Fruit fly (Drosophila melanogaster) whole organism, embryonic: ENCODE results near the gene CG1927.

Source experiments
- Ada2b ChIP-seq: fragments of 200-800 bp; sonication (Bioruptor generic); IDR thresholded peaks from 2 replicates; pipeline ENCODE4 v1.3.6; 2022; ENCODE audit warnings: missing biosample characterization, missing genetic modification characterization
- Antp ChIP-seq: fragments of 200-800 bp; sonication (Bioruptor generic); optimal IDR thresholded peaks from 3 replicates; lab custom pipeline; 2016; ENCODE audit warnings: missing biosample characterization, missing genetic modification characterization
- Atf3 ChIP-seq: fragments of 200-800 bp; sonication (Bioruptor generic); optimal IDR thresholded peaks from 3 replicates; lab custom pipeline; 2016; ENCODE audit warnings: missing biosample characterization, missing genetic modification characterization
- CG10366 ChIP-seq: fragments of 200-800 bp; sonication (Bioruptor generic); IDR thresholded peaks from 2 replicates; pipeline ENCODE4 v1.3.6; 2022; ENCODE audit warnings: missing biosample characterization, missing genetic modification characterization
- CG11247 ChIP-seq: fragments of 200-800 bp; sonication (Bioruptor generic); IDR thresholded peaks from 2 replicates; pipeline ENCODE4 v1.3.6; 2022; ENCODE audit warnings: missing biosample characterization, missing genetic modification characterization
- CG11560 ChIP-seq: fragments of 200-800 bp; sonication (Bioruptor generic); IDR thresholded peaks from 3 replicates; pipeline ENCODE4 v1.3.6; 2022; ENCODE audit warnings: missing biosample characterization, missing genetic modification characterization
- CG12769 ChIP-seq: fragments of 200-800 bp; sonication (Bioruptor generic); optimal IDR thresholded peaks from 2 replicates; lab custom pipeline; 2019; ENCODE audit warnings: missing biosample characterization, mild to moderate bottlenecking, missing genetic modification characterization, moderate library complexity
- CG13296 ChIP-seq: fragments of 200-800 bp; sonication (Bioruptor generic); optimal IDR thresholded peaks from 3 replicates; lab custom pipeline; 2018; ENCODE audit warnings: missing biosample characterization, mild to moderate bottlenecking, missing genetic modification characterization
- CG13624 ChIP-seq: fragments of 200-800 bp; sonication (Bioruptor generic); optimal IDR thresholded peaks from 2 replicates; lab custom pipeline; 2016; ENCODE audit warnings: missing biosample characterization, missing genetic modification characterization
- CG14014 ChIP-seq: fragments of 200-800 bp; sonication (Bioruptor generic); IDR thresholded peaks from 2 replicates; pipeline ENCODE4 v1.3.6; 2022; ENCODE audit warnings: missing biosample characterization, missing genetic modification characterization
- CG15514 ChIP-seq: fragments of 200-800 bp; sonication (Bioruptor generic); optimal IDR thresholded peaks from 3 replicates; lab custom pipeline; 2017; ENCODE audit warnings: missing biosample characterization, missing genetic modification characterization, mild to moderate bottlenecking, moderate library complexity, missing genetic modification reagents
- CG1603 ChIP-seq: fragments of 200-800 bp; sonication (Bioruptor generic); optimal IDR thresholded peaks from 2 replicates; lab custom pipeline; 2019; ENCODE audit warnings: missing biosample characterization, mild to moderate bottlenecking, missing genetic modification characterization, moderate library complexity
- CG17829 ChIP-seq: fragments of 200-800 bp; optimal IDR thresholded peaks from 2 replicates; lab custom pipeline; 2019; ENCODE audit warnings: missing biosample characterization, mild to moderate bottlenecking, missing genetic modification characterization, moderate library complexity
- CG18599 ChIP-seq: fragments of 200-800 bp; sonication (Bioruptor generic); optimal IDR thresholded peaks from 3 replicates; lab custom pipeline; 2017; ENCODE audit warnings: missing biosample characterization, missing genetic modification characterization, mild to moderate bottlenecking, moderate library complexity, missing genetic modification reagents
- CG2678 ChIP-seq: fragments of 200-800 bp; sonication (Bioruptor generic); optimal IDR thresholded peaks from 3 replicates; lab custom pipeline; 2019; ENCODE audit warnings: missing biosample characterization, mild to moderate bottlenecking, missing genetic modification characterization, moderate library complexity
- CG2712 ChIP-seq: fragments of 200-800 bp; optimal IDR thresholded peaks from 3 replicates; lab custom pipeline; 2019; ENCODE audit warnings: missing biosample characterization, mild to moderate bottlenecking, missing genetic modification characterization, moderate library complexity
- CG32772 ChIP-seq: fragments of 200-800 bp; sonication (Bioruptor generic); IDR thresholded peaks from 2 replicates; pipeline ENCODE4 v1.3.6; 2022; ENCODE audit warnings: missing biosample characterization, missing genetic modification characterization
- CG7556 ChIP-seq: fragments of 200-800 bp; sonication (Bioruptor generic); optimal IDR thresholded peaks from 2 replicates; lab custom pipeline; 2017; ENCODE audit warnings: missing biosample characterization, mild to moderate bottlenecking, missing genetic modification characterization
- CG7839 ChIP-seq: fragments of 200-800 bp; sonication (Bioruptor generic); optimal IDR thresholded peaks from 3 replicates; lab custom pipeline; 2018; ENCODE audit warnings: missing biosample characterization, mild to moderate bottlenecking, missing genetic modification characterization, moderate library complexity
- CG8290 ChIP-seq, 3 experiments: fragments of 200-800 bp; sonication (Bioruptor generic); optimal IDR thresholded peaks; 2 replicates each; lab custom pipeline; 2016 to 2019; ENCODE audit warnings: missing biosample characterization in 3 of 3, missing genetic modification characterization in 3 of 3, mild to moderate bottlenecking in 2 of 3, moderate library complexity in 1 of 3
- Dbx ChIP-seq: fragments of 200-800 bp; sonication (Bioruptor generic); IDR thresholded peaks from 3 replicates; pipeline ENCODE4 v1.3.6; 2022; ENCODE audit warnings: missing biosample characterization, missing genetic modification characterization
- Dfd ChIP-seq, 2 experiments: fragments of >200 bp; optimal IDR thresholded peaks; 2 replicates each; lab custom pipeline; 2017; ENCODE audit warnings: missing biosample characterization in 2 of 2, missing genetic modification characterization in 2 of 2
- E2f1 ChIP-seq: fragments of 200-800 bp; sonication (Bioruptor generic); IDR thresholded peaks from 2 replicates; pipeline ENCODE4 v1.3.6; 2022; ENCODE audit warnings: missing biosample characterization, missing genetic modification characterization
- Fer1 ChIP-seq: fragments of 200-800 bp; sonication (Bioruptor generic); optimal IDR thresholded peaks from 2 replicates; lab custom pipeline; 2017; ENCODE audit warnings: missing biosample characterization, mild to moderate bottlenecking, missing genetic modification characterization
- Fer3 ChIP-seq: fragments of 200-800 bp; sonication (Bioruptor generic); optimal IDR thresholded peaks from 2 replicates; lab custom pipeline; 2018; ENCODE audit warnings: missing biosample characterization, mild to moderate bottlenecking, missing genetic modification characterization, moderate library complexity
- H2.0 ChIP-seq: fragments of 200-800 bp; sonication (Bioruptor generic); IDR thresholded peaks from 2 replicates; pipeline ENCODE4 v1.3.6; 2022; ENCODE audit warnings: missing biosample characterization, missing genetic modification characterization
- Hmr ChIP-seq: fragments of 200-800 bp; sonication (Bioruptor generic); optimal IDR thresholded peaks from 3 replicates; lab custom pipeline; 2017; ENCODE audit warnings: mild to moderate bottlenecking, missing biosample characterization, missing genetic modification reagents, missing genetic modification characterization
- Hr51 ChIP-seq, 2 experiments: fragments of 200-800 bp; sonication (Bioruptor generic); optimal IDR thresholded peaks; 2 replicates in 1 of 2; 3 replicates in 1 of 2; lab custom pipeline; 2016 to 2018; ENCODE audit warnings: missing biosample characterization in 2 of 2, missing genetic modification characterization in 2 of 2, mild to moderate bottlenecking in 1 of 2, moderate library complexity in 1 of 2
- Med ChIP-seq: fragments of 200-800 bp; sonication (Bioruptor generic); peaks from one replicate; lab custom pipeline; 2016; ENCODE audit warnings: missing biosample characterization, missing genetic modification characterization, mild to moderate bottlenecking, inconsistent platforms, moderate library complexity
- Meics ChIP-seq: fragments of 200-800 bp; sonication (Bioruptor generic); optimal IDR thresholded peaks from 2 replicates; lab custom pipeline; 2017; ENCODE audit warnings: missing biosample characterization, mild to moderate bottlenecking, missing genetic modification characterization
- Nf-YC ChIP-seq: fragments of 200-800 bp; optimal IDR thresholded peaks from 3 replicates; lab custom pipeline; 2019; ENCODE audit warnings: missing biosample characterization, mild to moderate bottlenecking, missing genetic modification characterization, moderate library complexity
- Rfx ChIP-seq: fragments of 200-800 bp; sonication (Bioruptor generic); IDR thresholded peaks from 2 replicates; pipeline ENCODE4 v1.3.6; 2022; ENCODE audit warnings: missing biosample characterization, missing genetic modification characterization
- ac ChIP-seq: fragments of 200-800 bp; sonication (Bioruptor generic); optimal IDR thresholded peaks from 3 replicates; lab custom pipeline; 2017; ENCODE audit warnings: missing biosample characterization, mild to moderate bottlenecking, missing genetic modification characterization
- ap ChIP-seq: fragments of 200-800 bp; sonication (Bioruptor generic); IDR thresholded peaks from 2 replicates; pipeline ENCODE4 v1.3.6; 2022; ENCODE audit warnings: missing biosample characterization, missing genetic modification characterization
- caup ChIP-seq: fragments of 200-800 bp; sonication (Bioruptor generic); optimal IDR thresholded peaks from 3 replicates; lab custom pipeline; 2017; ENCODE audit warnings: missing biosample characterization, mild to moderate bottlenecking, missing genetic modification characterization, moderate library complexity; ENCODE audit not compliant: severe bottlenecking
- cg ChIP-seq: fragments of 200-800 bp; sonication (Bioruptor generic); optimal IDR thresholded peaks from 3 replicates; lab custom pipeline; 2019; ENCODE audit warnings: missing biosample characterization, mild to moderate bottlenecking, missing genetic modification characterization, moderate library complexity
- chif ChIP-seq, 2 experiments: fragments of 200-800 bp; sonication (Bioruptor generic); optimal IDR thresholded peaks; 3 replicates each; lab custom pipeline; 2016; ENCODE audit warnings: missing biosample characterization in 2 of 2, missing genetic modification characterization in 2 of 2
- ci ChIP-seq: fragments of 200-800 bp; sonication (Bioruptor generic); IDR thresholded peaks from 3 replicates; pipeline ENCODE4 v1.3.6; 2022; ENCODE audit warnings: missing biosample characterization, missing genetic modification characterization
- da ChIP-seq: fragments of 200-800 bp; sonication (Bioruptor generic); optimal IDR thresholded peaks from 2 replicates; lab custom pipeline; 2016; ENCODE audit warnings: missing biosample characterization, missing genetic modification characterization
- gem ChIP-seq: fragments of 200-800 bp; sonication (Bioruptor generic); optimal IDR thresholded peaks from 2 replicates; lab custom pipeline; 2019; ENCODE audit warnings: missing biosample characterization, mild to moderate bottlenecking, missing genetic modification characterization, moderate library complexity
- lilli ChIP-seq: fragments of 200-800 bp; sonication (Bioruptor generic); optimal IDR thresholded peaks from 3 replicates; lab custom pipeline; 2016; ENCODE audit warnings: missing biosample characterization, missing genetic modification characterization
- lmd ChIP-seq: fragments of 200-800 bp; sonication (Bioruptor generic); IDR thresholded peaks from 2 replicates; pipeline ENCODE4 v1.3.6; 2022; ENCODE audit warnings: missing biosample characterization, missing genetic modification characterization
- org-1 ChIP-seq: fragments of 200-800 bp; sonication (Bioruptor generic); optimal IDR thresholded peaks from 2 replicates; lab custom pipeline; 2017; ENCODE audit warnings: missing biosample characterization, missing genetic modification characterization
- row ChIP-seq: fragments of 200-800 bp; sonication (Bioruptor generic); IDR thresholded peaks from 3 replicates; pipeline ENCODE4 v1.3.6; 2022; ENCODE audit warnings: missing biosample characterization, missing genetic modification characterization
- slbo ChIP-seq: fragments of 200-800 bp; sonication (Bioruptor generic); IDR thresholded peaks from 2 replicates; pipeline ENCODE4 v1.3.6; 2022; ENCODE audit warnings: missing biosample characterization, missing genetic modification characterization
- sob ChIP-seq: fragments of 200-800 bp; sonication (Bioruptor generic); IDR thresholded peaks from 2 replicates; pipeline ENCODE4 v1.3.6; 2022; ENCODE audit warnings: missing biosample characterization, missing genetic modification characterization
- tgo ChIP-seq: fragments of 200-800 bp; sonication (Bioruptor generic); IDR thresholded peaks from 3 replicates; pipeline ENCODE4 v1.3.6; 2022; ENCODE audit warnings: missing biosample characterization, missing genetic modification characterization
- unpg ChIP-seq: fragments of 200-800 bp; sonication (Bioruptor generic); optimal IDR thresholded peaks from 3 replicates; lab custom pipeline; 2018; ENCODE audit warnings: missing biosample characterization, mild to moderate bottlenecking, missing genetic modification characterization, moderate library complexity
- usp ChIP-seq: fragments of >200 bp; optimal IDR thresholded peaks from 2 replicates; lab custom pipeline; 2017; ENCODE audit warnings: missing biosample characterization, missing genetic modification characterization
- vvl ChIP-seq: fragments of 200-800 bp; sonication (Bioruptor generic); IDR thresholded peaks from 2 replicates; pipeline ENCODE4 v1.3.6; 2022; ENCODE audit warnings: missing biosample characterization, missing genetic modification characterization

CG1927 gene

dm6 chr3L:1976760-1977159, 6.9 kb upstream of the CG1927 start (continued):
- TF ChIP-seq CG10366 (0 out of 2 replicates have a peak, but pooled peaks have one; percentile 13), Hmr (GFP tag; lab: Kevin White, UChicago) (peak; percentile 64), Med (GFP tag; lab: Kevin White, UChicago) (peak; percentile 89), Rfx (peak; percentile 46; the same call in 1 of the 2 replicates), lilli (peak; percentile 4), gem (peak; percentile 38), CG11247 (GFP tag; lab: Robert Waterston, UW) (0 out of 2 replicates have a peak, but pooled peaks have one; percentile 14), slbo (GFP tag; lab: Robert Waterston, UW) (peak; percentile 65), Dbx (GFP tag; lab: Robert Waterston, UW) (0 out of 3 replicates have a peak, but pooled peaks have one; percentile 11), ac (GFP tag; lab: Kevin White, UChicago) (no peak), org-1 (peak; percentile 12), CG32772 (no peak), CG12769 (tag; lab: Kevin White, UChicago) (peak; percentile 38), CG18599 (GFP tag; lab: Kevin White, UChicago) (peak; percentile 67), lmd (peak; percentile 56), CG13296 (GFP tag; lab: Kevin White, UChicago) (peak; percentile 6), row (peak; percentile 50; the same call in 2 of the 3 replicates), Antp (no peak), E2f1 (GFP tag; lab: Robert Waterston, UW) (0 out of 2 replicates have a peak, but pooled peaks have one; percentile 26), vvl (GFP tag; lab: Robert Waterston, UW) (peak; percentile 43; the same call in 1 of the 2 replicates), Ada2b (GFP tag; lab: Robert Waterston, UW) (peak; percentile 28; the same call in 1 of the 2 replicates), caup (GFP tag; lab: Kevin White, UChicago) (no peak), Meics (GFP tag; lab: Kevin White, UChicago) (peak; percentile 45), cg (GFP tag; lab: Kevin White, UChicago) (no peak), Dfd (GFP tag; optimal IDR thresholded peaks at IDR 0.05; lab: Kevin White, UChicago) (no peak), usp (GFP tag; lab: Kevin White, UChicago) (no peak), ap (GFP tag; lab: Robert Waterston, UW) (no peak), CG2712 (no peak), CG14014 (GFP tag; lab: Robert Waterston, UW) (peak; percentile 45; the same call in 1 of the 2 replicates), CG11560 (0 out of 3 replicates have a peak, but pooled peaks have one; percentile 16), Fer1 (GFP tag; lab: Kevin White, UChicago) (peak; percentile 21), CG7839 (tag; lab: Kevin White, UChicago) (peak; percentile 33), Atf3 (GFP tag; lab: Kevin White, UChicago) (no peak), CG15514 (GFP tag; lab: Kevin White, UChicago) (peak; percentile 8), Fer3 (tag; lab: Kevin White, UChicago) (peak; percentile 20), CG2678 (tag; lab: Kevin White, UChicago) (peak; percentile 58), CG8290 (GFP tag; optimal IDR thresholded peaks at IDR 0.05; lab: Kevin White, UChicago) (no peak), CG8290 (tag; optimal IDR thresholded peaks at IDR 0.05; lab: Kevin White, UChicago) (peak in 1 of 2 experiments; percentile 26), sob (GFP tag; lab: Robert Waterston, UW) (peak; percentile 47; the same call in 1 of the 2 replicates), CG1603 (tag; lab: Kevin White, UChicago) (peak; percentile 8), CG17829 (tag; lab: Kevin White, UChicago) (no peak), CG13624 (peak; percentile 35), Nf-YC (tag; lab: Kevin White, UChicago) (no peak), chif (GFP tag; optimal IDR thresholded peaks at IDR 0.05; lab: Kevin White, UChicago) (peak in 1 of 2 experiments; percentile 5), ci (GFP tag; lab: Robert Waterston, UW) (no peak), CG7556 (GFP tag; lab: Kevin White, UChicago) (peak; percentile 35), unpg (GFP tag; lab: Kevin White, UChicago) (peak; percentile 7), da (no peak), tgo (GFP tag; lab: Robert Waterston, UW) (peak; percentile 35; the same call in 1 of the 3 replicates), Hr51 (GFP tag; optimal IDR thresholded peaks at IDR 0.05; lab: Kevin White, UChicago) (peak in 1 of 2 experiments; percentile 9), H2.0 (GFP tag; lab: Robert Waterston, UW) (no peak)
